Worm (Caenorhabditis elegans) whole organism, young adult: ENCODE data around the gene pll-1.

Experiments
- ets-4 ChIP-seq: fragments of 200-800 bp; sonication (Bioruptor generic); optimal IDR thresholded peaks from 2 replicates; lab custom pipeline; 2018; ENCODE audit warnings: mild to moderate bottlenecking, missing genetic modification characterization, missing compliant biosample characterization
- pha-4 ChIP-seq: fragments of 150-350 bp; sonication (generic microtip); optimal IDR thresholded peaks from 2 replicates; lab custom pipeline; 2014; ENCODE audit warnings: missing biosample characterization, missing genetic modification reagents, missing genetic modification characterization

DNA sequence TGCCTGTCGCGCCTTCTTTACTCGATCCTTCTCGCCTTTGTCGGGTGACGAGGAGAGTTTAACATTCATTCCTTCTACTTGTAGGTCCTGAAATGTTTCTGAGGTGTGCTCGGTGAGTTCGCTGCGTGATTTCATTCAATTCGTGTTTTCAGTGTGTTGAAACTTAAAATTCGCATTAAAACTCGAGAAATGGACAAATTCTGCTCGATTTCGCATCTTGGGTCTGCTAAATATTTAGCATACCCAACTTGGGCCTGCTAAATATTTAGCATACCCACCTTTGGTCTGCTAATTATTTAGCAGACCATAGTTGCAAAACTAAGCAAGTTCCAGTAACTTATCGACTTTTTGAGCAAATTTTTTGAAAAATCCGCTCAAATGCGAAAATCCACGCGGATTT, 18.4 kb upstream of the pll-1 start:
- TF ChIP-seq ets-4 (GFP tag; lab: Kevin White, UChicago): no peak
- no peak for TF ChIP-seq pha-4 (tag; lab: Kevin White, UChicago)
